Fruit fly (Drosophila melanogaster) whole organism, adult: ENCODE measurements around the gene CAH6.

ENCODE experiments used
- CG11617 ChIP-seq: fragments of 200-800 bp; sonication (Bioruptor generic); optimal IDR thresholded peaks from 2 replicates; lab custom pipeline; 2017; ENCODE audit warnings: mild to moderate bottlenecking, missing biosample characterization, missing genetic modification reagents, missing genetic modification characterization
- CG12768 ChIP-seq: fragments of 200-800 bp; sonication (Bioruptor generic); optimal IDR thresholded peaks from 2 replicates; lab custom pipeline; 2017; ENCODE audit warnings: missing biosample characterization, missing genetic modification characterization, mild to moderate bottlenecking, moderate library complexity, missing genetic modification reagents
- CG1620 ChIP-seq: fragments of 200-800 bp; sonication (Bioruptor generic); optimal IDR thresholded peaks from 2 replicates; lab custom pipeline; 2016; ENCODE audit warnings: missing biosample characterization, missing genetic modification characterization
- CG5204 ChIP-seq: fragments of 200-800 bp; sonication (Bioruptor generic); optimal IDR thresholded peaks from 2 replicates; lab custom pipeline; 2016; ENCODE audit warnings: missing biosample characterization, missing genetic modification characterization
- Clk ChIP-seq: fragments of 200-800 bp; sonication (Bioruptor generic); optimal IDR thresholded peaks from 2 replicates; lab custom pipeline; 2017; ENCODE audit warnings: missing biosample characterization, missing genetic modification characterization
- Hr96 ChIP-seq: fragments of 200-800 bp; sonication (Bioruptor generic); optimal IDR thresholded peaks from 2 replicates; lab custom pipeline; 2016; ENCODE audit warnings: missing biosample characterization, missing genetic modification characterization
- Mnt ChIP-seq: fragments of 200-800 bp; sonication (Bioruptor generic); optimal IDR thresholded peaks from 2 replicates; lab custom pipeline; 2016; ENCODE audit warnings: missing biosample characterization, mild to moderate bottlenecking, missing genetic modification characterization
- kay ChIP-seq: fragments of 200-800 bp; sonication (Bioruptor generic); peaks from one replicate; lab custom pipeline; 2016; ENCODE audit warnings: missing biosample characterization, missing genetic modification characterization, borderline replicate concordance

DNA sequence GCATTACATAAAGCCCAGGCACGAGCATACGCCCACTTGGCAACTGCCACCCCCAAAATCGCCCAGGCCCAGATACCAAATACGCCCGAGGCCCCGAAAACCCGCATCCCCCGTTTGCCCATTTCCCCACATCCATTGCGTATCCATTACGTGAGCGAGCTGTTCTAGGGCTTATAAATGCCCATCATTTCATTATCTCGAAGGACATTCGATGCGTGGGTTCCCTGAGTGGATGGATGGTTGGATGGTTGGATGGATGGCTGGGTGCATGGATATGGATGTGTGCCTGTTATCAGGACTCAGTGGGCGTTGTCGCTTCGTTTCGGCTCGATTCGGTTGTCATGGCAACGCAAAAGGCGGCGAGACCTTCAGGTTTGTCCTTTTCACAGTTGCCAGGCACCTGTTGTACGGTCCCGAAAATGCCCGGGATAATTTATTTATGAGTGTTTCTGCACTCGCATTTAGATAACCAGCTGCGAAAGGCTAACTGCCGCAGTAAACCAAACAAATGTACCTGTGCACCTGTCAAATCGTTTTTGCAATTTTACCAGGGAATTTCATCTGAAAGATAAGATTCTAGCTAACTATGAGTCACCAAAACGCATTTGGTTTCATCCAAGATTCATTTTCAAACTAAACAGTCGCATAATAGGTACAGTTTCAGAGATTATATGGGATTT is 34.4 kb upstream of the CAH6 start:
- no peak for TF ChIP-seq CG12768 (GFP tag; lab: Kevin White, UChicago)
- TF ChIP-seq CG11617: no peak
- TF ChIP-seq Hr96 (GFP tag; lab: Kevin White, UChicago): no peak
- no peak for TF ChIP-seq kay
- TF ChIP-seq CG5204 (GFP tag; lab: Kevin White, UChicago): no peak
- TF ChIP-seq Mnt (GFP tag; lab: Kevin White, UChicago): no peak
- no peak for TF ChIP-seq Clk
- TF ChIP-seq CG1620 (GFP tag; lab: Kevin White, UChicago): no peak
